Worm (Caenorhabditis elegans) whole organism, L4 larva: ENCODE results near the gene F01D4.5.

Experiments used
- ZK546.5 ChIP-seq, 2 experiments: sonication (generic microtip); optimal IDR thresholded peaks; 2 replicates each; lab custom pipeline; 2017; ENCODE audit warnings: missing biosample characterization in 2 of 2, missing genetic modification characterization in 2 of 2
- aha-1 ChIP-seq: fragments of 150-350 bp; peaks from one replicate; lab custom pipeline; 2014; ENCODE audit warnings: missing biosample characterization, missing genetic modification characterization
- aly-2 ChIP-seq: sonication (generic microtip); optimal IDR thresholded peaks from 2 replicates; lab custom pipeline; 2018; ENCODE audit warnings: missing biosample characterization, missing genetic modification characterization
- arid-1 ChIP-seq: fragments of 200-800 bp; sonication (Bioruptor generic); conservative IDR thresholded peaks from 2 replicates; pipeline ENCODE4 v1.3.6; 2022; ENCODE audit warnings: missing genetic modification reagents, missing genetic modification characterization, missing compliant biosample characterization
- ceh-82 ChIP-seq: sonication (generic microtip); optimal IDR thresholded peaks from 2 replicates; lab custom pipeline; 2017; ENCODE audit warnings: missing biosample characterization, missing genetic modification characterization
- daf-19 ChIP-seq: fragments of 200-800 bp; sonication (Bioruptor generic); conservative IDR thresholded peaks from 2 replicates; pipeline ENCODE4 v1.3.6; 2022; ENCODE audit warnings: missing genetic modification characterization, missing compliant biosample characterization
- fos-1 ChIP-seq: fragments of 150-350 bp; optimal IDR thresholded peaks from 2 replicates; lab custom pipeline; 2014; ENCODE audit warnings: missing biosample characterization, missing genetic modification characterization
- lsy-2 ChIP-seq, 2 experiments: fragments of 150-350 bp in 1 of 2; sonication (generic microtip) in 1 of 2; optimal IDR thresholded peaks; 2 replicates each; lab custom pipeline; 2014 to 2017; ENCODE audit warnings: missing biosample characterization in 2 of 2, missing genetic modification characterization in 2 of 2
- mdl-1 ChIP-seq, 2 experiments: fragments of 150-350 bp in 1 of 2; sonication (generic microtip) in 1 of 2; optimal IDR thresholded peaks; 2 replicates each; lab custom pipeline; 2014 to 2017; ENCODE audit warnings: missing biosample characterization in 2 of 2, missing genetic modification characterization in 2 of 2
- nhr-25 ChIP-seq: sonication (generic microtip); optimal IDR thresholded peaks from 2 replicates; lab custom pipeline; 2017; ENCODE audit warnings: missing genetic modification characterization, mild to moderate bottlenecking, missing compliant biosample characterization, antibody characterized with exemption, moderate library complexity, borderline replicate concordance; ENCODE audit not compliant: insufficient read depth
- nhr-76 ChIP-seq: fragments of 150-350 bp; optimal IDR thresholded peaks from 2 replicates; lab custom pipeline; 2014; ENCODE audit warnings: missing biosample characterization, missing genetic modification characterization
- snpc-4 ChIP-seq: fragments of 150-350 bp; optimal IDR thresholded peaks from 2 replicates; lab custom pipeline; 2014; ENCODE audit warnings: missing biosample characterization, missing genetic modification characterization

DNA sequence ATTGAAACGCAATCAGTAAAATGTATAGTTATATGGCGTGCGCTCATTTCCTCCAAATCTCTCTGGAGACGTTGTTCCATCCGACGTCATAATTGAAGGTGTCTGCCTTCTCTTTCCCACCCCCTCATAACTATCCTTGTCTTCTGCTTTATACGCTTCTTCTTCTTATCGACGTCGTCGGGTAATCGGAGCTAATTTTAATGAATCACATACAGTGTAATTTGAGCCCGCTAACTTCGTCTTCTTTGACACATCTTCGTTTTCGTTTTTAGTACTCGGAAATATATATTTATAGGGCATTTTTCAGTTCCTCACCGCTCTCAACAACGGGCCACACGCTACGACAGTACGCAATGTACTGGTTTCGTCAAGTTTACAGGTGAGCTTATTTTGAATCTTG lies 47.1 kb downstream of the F01D4.5 start, which contains the start of gene ins-1:
- no peak for TF ChIP-seq lsy-2 (tag; optimal IDR thresholded peaks at IDR 0.05; lab: Kevin White, UChicago)
- no peak for TF ChIP-seq nhr-76
- TF ChIP-seq ceh-82 (tag; lab: Kevin White, UChicago), result no peak
- no peak for TF ChIP-seq ZK546.5 (tag; optimal IDR thresholded peaks at IDR 0.05; lab: Kevin White, UChicago)
- no peak for TF ChIP-seq nhr-25 (tag; lab: Kevin White, UChicago)
- TF ChIP-seq mdl-1 (tag; optimal IDR thresholded peaks at IDR 0.05; lab: Kevin White, UChicago), result no peak
- no peak for TF ChIP-seq aly-2
- no peak for TF ChIP-seq aha-1
- TF ChIP-seq snpc-4 (tag; lab: Kevin White, UChicago), result no peak
- no peak for TF ChIP-seq daf-19 (GFP tag; lab: Robert Waterston, UW)
- TF ChIP-seq arid-1, result no peak
- no peak for TF ChIP-seq fos-1 (tag; lab: Kevin White, UChicago)
